Fruit fly (Drosophila melanogaster): ENCODE results near the gene CG32365.

CG32365 gene

DNA sequence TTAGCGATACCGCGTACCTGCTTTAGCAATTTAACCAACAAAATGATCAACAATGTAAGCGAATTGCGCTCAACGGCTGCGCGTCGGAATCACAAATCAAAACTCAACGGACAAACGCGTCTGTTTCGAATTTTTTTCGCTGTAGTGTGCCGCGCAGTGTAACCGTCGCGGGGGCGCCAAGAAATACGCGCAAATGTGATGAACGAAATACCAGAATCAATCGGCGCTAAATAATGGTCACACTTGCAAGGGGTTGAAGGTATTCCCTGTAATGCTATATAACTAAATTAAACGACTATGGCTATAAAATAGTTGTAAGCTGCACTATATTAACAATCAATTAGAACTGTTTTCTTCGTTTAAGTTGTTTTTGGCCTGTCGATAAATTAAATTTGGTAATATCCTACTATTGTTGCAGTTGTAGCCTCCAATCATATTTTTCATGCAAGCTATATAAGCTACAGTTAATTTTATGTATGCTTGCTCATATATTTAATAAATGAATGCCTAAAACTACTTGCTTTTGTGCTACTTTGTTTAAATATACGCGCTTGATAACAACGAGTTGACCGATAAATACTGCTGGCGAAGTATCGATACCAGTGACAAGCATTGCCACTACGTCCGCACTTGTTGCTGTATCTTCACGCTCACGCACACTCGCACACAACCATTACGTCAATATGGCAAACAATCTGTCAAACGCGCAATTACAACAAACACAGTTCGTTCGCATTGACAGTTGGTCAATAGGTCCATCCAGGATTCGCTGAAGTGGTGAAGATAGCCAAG, 43.1 kb downstream of the CG32365 start, which contains the start of the genes pbl and CG8281 (continued):
- no peak for TF ChIP-seq abd-A (tag; optimal IDR thresholded peaks at IDR 0.05)
- TF ChIP-seq dmrt99B (tag; optimal IDR thresholded peaks at IDR 0.05) = no peak
- TF ChIP-seq CG8924 (tag; optimal IDR thresholded peaks at IDR 0.05) = peak; percentile 58
- peak; percentile 21 for TF ChIP-seq NK7.1 (GFP tag; optimal IDR thresholded peaks at IDR 0.05)
- 0 out of 3 replicates have a peak, but pooled peaks have one; percentile 4 for TF ChIP-seq so (GFP tag; IDR thresholded peaks at IDR 0.05)
- TF ChIP-seq CrebB (tag; optimal IDR thresholded peaks at IDR 0.05) = no peak
- peak; percentile 56 for TF ChIP-seq phol (tag; optimal IDR thresholded peaks at IDR 0.05)
- peak; percentile 69 for TF ChIP-seq CG14860 (GFP tag; IDR thresholded peaks at IDR 0.05; ENCODE audit: partially characterized antibody)
- TF ChIP-seq slou (GFP tag; optimal IDR thresholded peaks at IDR 0.05) = no peak
- TF ChIP-seq Six4 (GFP tag; optimal IDR thresholded peaks at IDR 0.05) = peak; percentile 1
- TF ChIP-seq CG14667 (GFP tag; IDR thresholded peaks at IDR 0.05) = no peak
- TF ChIP-seq zf30C (GFP tag; optimal IDR thresholded peaks at IDR 0.05) = no peak
- TF ChIP-seq CG12219 (GFP tag; optimal IDR thresholded peaks at IDR 0.05) = peak; percentile 39
- TF ChIP-seq lola (GFP tag; optimal IDR thresholded peaks at IDR 0.05) = peak in 1 of 3 experiments; percentile 37
- peak; percentile 77 for TF ChIP-seq sqz (GFP tag; optimal IDR thresholded peaks at IDR 0.05)
- peak; percentile 13 for TF ChIP-seq Nf-YB (GFP tag; optimal IDR thresholded peaks at IDR 0.05)
- no peak for TF ChIP-seq Hey (tag; optimal IDR thresholded peaks at IDR 0.05)
- TF ChIP-seq CG4820 (GFP tag; optimal IDR thresholded peaks at IDR 0.05) = peak; percentile 15
- peak; percentile 29 for TF ChIP-seq CG1233 (GFP tag; optimal IDR thresholded peaks at IDR 0.05)
- peak; percentile 47 for TF ChIP-seq CHES-1-like (GFP tag; optimal IDR thresholded peaks at IDR 0.05)
- no peak for TF ChIP-seq lbe (GFP tag; optimal IDR thresholded peaks at IDR 0.05)
- peak; percentile 78 for TF ChIP-seq Bgb (GFP tag; IDR thresholded peaks at IDR 0.05; ENCODE audit: partially characterized antibody)
- TF ChIP-seq CoRest (tag; optimal IDR thresholded peaks at IDR 0.05) = peak; percentile 62
- 0 out of 2 replicates have a peak, but pooled peaks have one; percentile 23 for TF ChIP-seq Atf6 (GFP tag; IDR thresholded peaks at IDR 0.05)
- TF ChIP-seq CG18476 (GFP tag; optimal IDR thresholded peaks at IDR 0.05) = no peak
- TF ChIP-seq Hr3 (GFP tag; optimal IDR thresholded peaks at IDR 0.05) = peak; percentile 63
- no peak for TF ChIP-seq Kr (GFP tag; optimal IDR thresholded peaks at IDR 0.05)
- TF ChIP-seq CG1603 (tag; optimal IDR thresholded peaks at IDR 0.05) = peak; percentile 40
- no peak for TF ChIP-seq Lim3 (GFP tag; IDR thresholded peaks at IDR 0.05)
- peak; percentile 17 for TF ChIP-seq CG8089 (GFP tag; optimal IDR thresholded peaks at IDR 0.05)
- peak; percentile 75; the same call in 2 of the 3 replicates for TF ChIP-seq Doc3 (GFP tag; IDR thresholded peaks at IDR 0.05; ENCODE audit: partially characterized antibody)
- TF ChIP-seq pan (optimal IDR thresholded peaks at IDR 0.05) = no peak
- peak in 1 of 2 experiments; percentile 54 for TF ChIP-seq pan (GFP tag; optimal IDR thresholded peaks at IDR 0.05 in 1 of 2, IDR thresholded peaks at IDR 0.05 in 1 of 2)
- no peak for TF ChIP-seq CG2889 (GFP tag; IDR thresholded peaks at IDR 0.05)
- TF ChIP-seq Sox100B (GFP tag; optimal IDR thresholded peaks at IDR 0.05) = no peak
- no peak for TF ChIP-seq her (GFP tag; optimal IDR thresholded peaks at IDR 0.05)
- no peak for TF ChIP-seq CG5180 (GFP tag; optimal IDR thresholded peaks at IDR 0.05)
- TF ChIP-seq Dref (GFP tag; IDR thresholded peaks at IDR 0.05) = peak; percentile 89
- no peak for TF ChIP-seq nau (GFP tag; optimal IDR thresholded peaks at IDR 0.05)
- TF ChIP-seq CG10267 (tag; optimal IDR thresholded peaks at IDR 0.05) = peak; percentile 63
- TF ChIP-seq CG14014 (GFP tag; IDR thresholded peaks at IDR 0.05) = 0 out of 2 replicates have a peak, but pooled peaks have one; percentile 40
- peak; percentile 30 for TF ChIP-seq eyg (GFP tag; optimal IDR thresholded peaks at IDR 0.05)
- TF ChIP-seq chinmo (GFP tag; IDR thresholded peaks at IDR 0.05; ENCODE audit: partially characterized antibody) = 0 out of 4 replicates have a peak, but pooled peaks have one; percentile 59
- TF ChIP-seq Jarid2 (GFP tag; optimal IDR thresholded peaks at IDR 0.05) = peak; percentile 24
- peak; percentile 29 for TF ChIP-seq Oli (tag; optimal IDR thresholded peaks at IDR 0.05)
- no peak for TF ChIP-seq CG17328 (GFP tag; IDR thresholded peaks at IDR 0.05)
- TF ChIP-seq lilli (GFP tag; optimal IDR thresholded peaks at IDR 0.05) = peak; percentile 51
- no peak for TF ChIP-seq Nf-YA (GFP tag; IDR thresholded peaks at IDR 0.05)

Measured in whole organism, embryonic.